Fruit fly (Drosophila melanogaster) whole organism, prepupa: ENCODE measurements around the gene CG9588.

Experiments
- CG11294 ChIP-seq: fragments of 200-800 bp; sonication (Bioruptor generic); IDR thresholded peaks from 2 replicates; pipeline ENCODE4 v1.3.6; 2022; ENCODE audit warnings: missing biosample characterization, missing genetic modification characterization
- CG11762 ChIP-seq: fragments of 200-800 bp; sonication (Bioruptor generic); optimal IDR thresholded peaks from 3 replicates; lab custom pipeline; 2016; ENCODE audit warnings: missing biosample characterization, missing genetic modification characterization; ENCODE audit not compliant: insufficient read depth
- CG8319 ChIP-seq: fragments of 200-800 bp; sonication (Bioruptor generic); optimal IDR thresholded peaks from 3 replicates; lab custom pipeline; 2016; ENCODE audit warnings: missing biosample characterization, missing genetic modification characterization
- OdsH ChIP-seq: fragments of 200-800 bp; sonication (Bioruptor generic); optimal IDR thresholded peaks from 3 replicates; lab custom pipeline; 2016; ENCODE audit warnings: missing biosample characterization, missing genetic modification characterization
- dac ChIP-seq: fragments of 200-800 bp; sonication (Bioruptor generic); optimal IDR thresholded peaks from 2 replicates; lab custom pipeline; 2017; ENCODE audit warnings: missing biosample characterization, mild to moderate bottlenecking, missing genetic modification characterization
- fd85E ChIP-seq: fragments of 200-800 bp; sonication (Bioruptor generic); optimal IDR thresholded peaks from 3 replicates; lab custom pipeline; 2016; ENCODE audit warnings: missing biosample characterization, missing genetic modification characterization
- vri ChIP-seq: fragments of 200-800 bp; sonication (Bioruptor generic); optimal IDR thresholded peaks from 3 replicates; lab custom pipeline; 2016; ENCODE audit warnings: missing biosample characterization, mild to moderate bottlenecking, missing genetic modification characterization

dm6 chr3R:13647734-13648541 is 28.5 kb downstream of the CG9588 start:
- TF ChIP-seq fd85E (GFP tag; lab: Kevin White, UChicago) (no peak), CG8319 (GFP tag; lab: Kevin White, UChicago) (no peak), vri (GFP tag; lab: Kevin White, UChicago) (no peak), OdsH (GFP tag; lab: Kevin White, UChicago) (no peak), CG11762 (GFP tag; lab: Kevin White, UChicago) (no peak), CG11294 (GFP tag; lab: Robert Waterston, UW) (no peak), dac (GFP tag; lab: Kevin White, UChicago) (no peak)
